Worm (Caenorhabditis elegans): ENCODE measurements around the gene puf-6.

ce11 chrII:12990964-12991593, 52.2 kb downstream of the puf-6 start:
- TF ChIP-seq mep-1 (tag; optimal IDR thresholded peaks at IDR 0.05), result no peak
- no peak for TF ChIP-seq mab-5 (tag; optimal IDR thresholded peaks at IDR 0.05)
- TF ChIP-seq cnd-1 (tag; optimal IDR thresholded peaks at IDR 0.05), result peak; percentile 61
- TF ChIP-seq ztf-11 (tag; optimal IDR thresholded peaks at IDR 0.05), result peak; percentile 19
- TF ChIP-seq unc-62 (GFP tag; optimal IDR thresholded peaks at IDR 0.05), result no peak
- peak; percentile 32 for TF ChIP-seq zip-8 (tag; optimal IDR thresholded peaks at IDR 0.05)

All from whole organism, mixed stage, embryonic.